Worm (Caenorhabditis elegans) whole organism, young adult: ENCODE results near the gene igcm-1.

ENCODE experiments used
- F39B2.1 ChIP-seq: fragments of 200-800 bp; sonication (Bioruptor generic); IDR thresholded peaks from 2 replicates; pipeline ENCODE4 v1.3.6; 2022; ENCODE audit warnings: missing genetic modification reagents, missing genetic modification characterization, missing compliant biosample characterization
- Y56A3A.18 ChIP-seq: fragments of 200-800 bp; sonication (Bioruptor generic); IDR thresholded peaks from 2 replicates; pipeline ENCODE4 v1.3.6; 2022; ENCODE audit warnings: missing genetic modification reagents, missing genetic modification characterization, missing compliant biosample characterization
- Y79H2A.3 ChIP-seq: fragments of 200-800 bp; sonication (Bioruptor generic); conservative IDR thresholded peaks from 2 replicates; pipeline ENCODE4 v1.3.6; 2022; ENCODE audit warnings: missing genetic modification reagents, missing genetic modification characterization, missing compliant biosample characterization
- attf-5 ChIP-seq: fragments of 200-800 bp; sonication (Bioruptor generic); optimal IDR thresholded peaks from 2 replicates; lab custom pipeline; 2018; ENCODE audit warnings: mild to moderate bottlenecking, missing genetic modification characterization, missing compliant biosample characterization
- ccch-3 ChIP-seq: fragments of 200-800 bp; sonication (Bioruptor generic); optimal IDR thresholded peaks from 2 replicates; lab custom pipeline; 2018; ENCODE audit warnings: mild to moderate bottlenecking, missing genetic modification characterization, missing compliant biosample characterization
- dpl-1 ChIP-seq: fragments of 150-350 bp; optimal IDR thresholded peaks from 2 replicates; lab custom pipeline; 2014; ENCODE audit warnings: missing biosample characterization, missing genetic modification reagents, missing genetic modification characterization
- efl-1 ChIP-seq: fragments of 150-350 bp; optimal IDR thresholded peaks from 2 replicates; lab custom pipeline; 2014; ENCODE audit warnings: missing biosample characterization, missing genetic modification reagents, missing genetic modification characterization
- egl-18 ChIP-seq: fragments of 200-800 bp; sonication (Bioruptor generic); IDR thresholded peaks from 2 replicates; pipeline ENCODE4 v1.3.6; 2022; ENCODE audit warnings: missing genetic modification reagents, missing genetic modification characterization, missing compliant biosample characterization
- gei-17 ChIP-seq: fragments of 200-800 bp; sonication (Bioruptor generic); optimal IDR thresholded peaks from 2 replicates; lab custom pipeline; 2018; ENCODE audit warnings: mild to moderate bottlenecking, missing genetic modification characterization, missing compliant biosample characterization
- him-1 ChIP-seq: sonication (generic microtip); optimal IDR thresholded peaks from 2 replicates; lab custom pipeline; 2016; ENCODE audit warnings: missing genotype, missing genetic modification reagents, missing genetic modification characterization, missing compliant biosample characterization
- madf-6 ChIP-seq: fragments of 200-800 bp; sonication (Bioruptor generic); IDR thresholded peaks from 2 replicates; pipeline ENCODE4 v1.3.6; 2022; ENCODE audit warnings: missing genetic modification reagents, missing genetic modification characterization, missing compliant biosample characterization
- mcd-1 ChIP-seq: fragments of 200-800 bp; sonication (Bioruptor generic); IDR thresholded peaks from 2 replicates; pipeline ENCODE4 v1.3.6; 2022; ENCODE audit warnings: missing genetic modification reagents, missing genetic modification characterization, missing compliant biosample characterization
- pha-4 ChIP-seq: fragments of 150-350 bp; sonication (generic microtip); optimal IDR thresholded peaks from 2 replicates; lab custom pipeline; 2014; ENCODE audit warnings: missing biosample characterization, missing genetic modification reagents, missing genetic modification characterization
- sptf-2 ChIP-seq: fragments of 200-800 bp; sonication (Bioruptor generic); optimal IDR thresholded peaks from 2 replicates; lab custom pipeline; 2018; ENCODE audit warnings: mild to moderate bottlenecking, missing genetic modification characterization, missing compliant biosample characterization

ce11 chrX:815929-816328 is 35.4 kb downstream of the igcm-1 start, which contains the start of gene ifd-2:
- TF ChIP-seq pha-4 (tag; lab: Kevin White, UChicago) (no peak), mcd-1 (GFP tag; lab: Robert Waterston, UW) (no peak), ccch-3 (GFP tag; lab: Kevin White, UChicago) (no peak), F39B2.1 (GFP tag; lab: Robert Waterston, UW) (no peak), gei-17 (no peak), efl-1 (GFP tag; lab: Kevin White, UChicago) (no peak), Y56A3A.18 (GFP tag; lab: Robert Waterston, UW) (no peak), madf-6 (GFP tag; lab: Robert Waterston, UW) (no peak), him-1 (tag; lab: Kevin White, UChicago) (no peak), Y79H2A.3 (GFP tag; lab: Robert Waterston, UW) (no peak), sptf-2 (GFP tag; lab: Kevin White, UChicago) (no peak), attf-5 (GFP tag; lab: Kevin White, UChicago) (no peak), egl-18 (no peak), dpl-1 (GFP tag; lab: Kevin White, UChicago) (no peak)
